Fruit fly (Drosophila melanogaster) whole organism, wandering third instar larva: ENCODE results near the gene Mekk1.
A peak's percentile ranks its signal among the peaks of the same experiment; 100 is the strongest.

Experiments
- Abd-B ChIP-seq: fragments of >200 bp; optimal IDR thresholded peaks from 2 replicates; lab custom pipeline; 2017; ENCODE audit warnings: missing biosample characterization, missing genetic modification characterization
- CG32264 ChIP-seq: fragments of 200-800 bp; sonication (Bioruptor generic); optimal IDR thresholded peaks from 2 replicates; lab custom pipeline; 2016; ENCODE audit warnings: missing biosample characterization, missing genetic modification characterization
- CG9705 ChIP-seq: fragments of 200-800 bp; sonication (Bioruptor generic); optimal IDR thresholded peaks from 2 replicates; lab custom pipeline; 2018; ENCODE audit warnings: missing biosample characterization, mild to moderate bottlenecking, missing genetic modification characterization
- CrebA ChIP-seq: fragments of 200-800 bp; sonication (Bioruptor generic); optimal IDR thresholded peaks from 2 replicates; lab custom pipeline; 2016; ENCODE audit warnings: missing biosample characterization, mild to moderate bottlenecking, missing genetic modification characterization, borderline replicate concordance
- Dfd ChIP-seq: fragments of >200 bp; optimal IDR thresholded peaks from 2 replicates; lab custom pipeline; 2017; ENCODE audit warnings: missing biosample characterization, missing genetic modification characterization
- Dif ChIP-seq: fragments of 200-275, 200-300 bp; sonication (Bioruptor generic); optimal IDR thresholded peaks from 2 replicates; lab custom pipeline; 2018; ENCODE audit warnings: missing biosample characterization, missing genetic modification characterization; ENCODE audit not compliant: partially characterized antibody
- GATAd ChIP-seq: sonication (Bioruptor generic); optimal IDR thresholded peaks from 2 replicates; lab custom pipeline; 2016; ENCODE audit warnings: missing biosample characterization, missing genetic modification characterization
- HLH106 ChIP-seq: fragments of 200-800 bp; optimal IDR thresholded peaks from 3 replicates; lab custom pipeline; 2019; ENCODE audit warnings: missing biosample characterization, mild to moderate bottlenecking, missing genetic modification characterization, moderate library complexity
- Hnf4 ChIP-seq: fragments of 200-800 bp; sonication (Bioruptor generic); optimal IDR thresholded peaks from 2 replicates; lab custom pipeline; 2016; ENCODE audit warnings: missing biosample characterization, mild to moderate bottlenecking, missing genetic modification characterization
- Hr78 ChIP-seq: fragments of >200 bp; optimal IDR thresholded peaks from 2 replicates; lab custom pipeline; 2017; ENCODE audit warnings: missing biosample characterization, missing genetic modification characterization
- Hr83 ChIP-seq: fragments of 200-300 bp; sonication (Bioruptor generic); optimal IDR thresholded peaks from 2 replicates; lab custom pipeline; 2016; ENCODE audit warnings: missing biosample characterization, mild to moderate bottlenecking, missing genetic modification characterization, moderate library complexity; ENCODE audit not compliant: poor library complexity, severe bottlenecking
- Jra ChIP-seq: sonication (Bioruptor generic); optimal IDR thresholded peaks from 2 replicates; lab custom pipeline; 2016; ENCODE audit warnings: missing biosample characterization, missing genetic modification characterization
- Mio ChIP-seq: sonication (Bioruptor generic); optimal IDR thresholded peaks from 2 replicates; lab custom pipeline; 2016; ENCODE audit warnings: missing biosample characterization, missing genetic modification characterization
- Myc ChIP-seq: fragments of >200 bp; optimal IDR thresholded peaks from 2 replicates; lab custom pipeline; 2017
- N ChIP-seq: fragments of >200 bp; optimal IDR thresholded peaks from 2 replicates; lab custom pipeline; 2018; ENCODE audit warnings: missing biosample characterization, missing external identifiers, missing genetic modification characterization
- OdsH ChIP-seq: fragments of 200-800 bp; sonication (Bioruptor generic); optimal IDR thresholded peaks from 2 replicates; lab custom pipeline; 2016; ENCODE audit warnings: missing biosample characterization, mild to moderate bottlenecking, missing genetic modification characterization
- Rel ChIP-seq, 2 experiments: fragments of 200-800 bp; sonication (Bioruptor generic) in 1 of 2; optimal IDR thresholded peaks; 2 replicates in 1 of 2; 3 replicates in 1 of 2; lab custom pipeline; 2016 to 2019; ENCODE audit warnings: mild to moderate bottlenecking in 2 of 2, missing biosample characterization in 2 of 2, missing genetic modification characterization in 2 of 2, moderate library complexity in 1 of 2
- Sp1 ChIP-seq: fragments of 200-800 bp; sonication (Bioruptor generic); optimal IDR thresholded peaks from 3 replicates; lab custom pipeline; 2019; ENCODE audit warnings: missing biosample characterization, mild to moderate bottlenecking, missing genetic modification characterization, moderate library complexity
- Vsx2 ChIP-seq: fragments of 200-300, 225-300 bp; sonication (Bioruptor generic); optimal IDR thresholded peaks from 2 replicates; lab custom pipeline; 2018; ENCODE audit warnings: missing biosample characterization, missing genetic modification characterization; ENCODE audit not compliant: partially characterized antibody
- br ChIP-seq: fragments of 200-800 bp; sonication (Bioruptor generic); optimal IDR thresholded peaks from 2 replicates; lab custom pipeline; 2016; ENCODE audit warnings: missing biosample characterization, missing genetic modification characterization
- brk ChIP-seq: fragments of 200-800 bp; sonication (Bioruptor generic); optimal IDR thresholded peaks from 2 replicates; lab custom pipeline; 2016; ENCODE audit warnings: missing biosample characterization, mild to moderate bottlenecking, missing genetic modification characterization
- dl ChIP-seq, 2 experiments: fragments of 175-275, 200-275 bp in 1 of 2; fragments of 200-275 bp in 1 of 2; sonication (Bioruptor generic); optimal IDR thresholded peaks; lab custom pipeline; 2018; ENCODE audit warnings: mild to moderate bottlenecking in 2 of 2, missing biosample characterization in 2 of 2, missing genetic modification characterization in 2 of 2, moderate library complexity in 2 of 2; ENCODE audit not compliant: partially characterized antibody in 2 of 2, insufficient read depth in 1 of 2
- dmrt93B ChIP-seq: fragments of 200-800 bp; sonication (Bioruptor generic); optimal IDR thresholded peaks from 2 replicates; lab custom pipeline; 2018; ENCODE audit warnings: missing biosample characterization, mild to moderate bottlenecking, missing genetic modification characterization
- dsf ChIP-seq: sonication (Bioruptor generic); optimal IDR thresholded peaks from 2 replicates; lab custom pipeline; 2016; ENCODE audit warnings: missing biosample characterization, missing genetic modification characterization, borderline replicate concordance
- ey ChIP-seq: fragments of 200-800 bp; sonication (Bioruptor generic); optimal IDR thresholded peaks from 2 replicates; lab custom pipeline; 2016; ENCODE audit warnings: missing biosample characterization, missing genetic modification characterization
- foxo ChIP-seq, 2 experiments: fragments of 200-800 bp; sonication (Bioruptor generic); optimal IDR thresholded peaks; 2 replicates in 1 of 2; 3 replicates in 1 of 2; lab custom pipeline; 2016 to 2017; ENCODE audit warnings: missing biosample characterization in 2 of 2, missing genetic modification characterization in 2 of 2
- fru ChIP-seq: fragments of 200-800 bp; sonication (Bioruptor generic); optimal IDR thresholded peaks from 3 replicates; lab custom pipeline; 2016; ENCODE audit warnings: missing biosample characterization, mild to moderate bottlenecking, missing genetic modification characterization
- h ChIP-seq: fragments of 200-800 bp; sonication (Bioruptor generic); optimal IDR thresholded peaks from 3 replicates; lab custom pipeline; 2016; ENCODE audit warnings: missing biosample characterization, mild to moderate bottlenecking, missing genetic modification characterization
- jim ChIP-seq: fragments of 175-275, 200-325 bp; sonication (Bioruptor generic); optimal IDR thresholded peaks from 2 replicates; lab custom pipeline; 2016; ENCODE audit warnings: missing biosample characterization, mild to moderate bottlenecking, missing genetic modification characterization
- lola ChIP-seq: fragments of >200 bp; optimal IDR thresholded peaks from 2 replicates; lab custom pipeline; 2017; ENCODE audit warnings: missing biosample characterization, missing genetic modification characterization
- pan ChIP-seq: fragments of >200 bp; optimal IDR thresholded peaks from 2 replicates; lab custom pipeline; 2017
- psq ChIP-seq: fragments of 200-800 bp; sonication (Bioruptor generic); optimal IDR thresholded peaks from 3 replicates; lab custom pipeline; 2017; ENCODE audit warnings: missing biosample characterization, mild to moderate bottlenecking, missing genetic modification characterization, moderate library complexity
- rgr ChIP-seq: fragments of 200-800 bp; sonication (Bioruptor generic); optimal IDR thresholded peaks from 3 replicates; lab custom pipeline; 2016; ENCODE audit warnings: missing biosample characterization, mild to moderate bottlenecking, missing genetic modification characterization
- sage ChIP-seq: fragments of 200-800 bp; sonication (Bioruptor generic); optimal IDR thresholded peaks from 2 replicates; lab custom pipeline; 2016; ENCODE audit warnings: missing biosample characterization, mild to moderate bottlenecking, missing genetic modification characterization
- sv ChIP-seq: fragments of 200-800 bp; sonication (Bioruptor generic); optimal IDR thresholded peaks from 3 replicates; lab custom pipeline; 2016; ENCODE audit warnings: missing biosample characterization, missing genetic modification characterization
- tai ChIP-seq: sonication (Bioruptor generic); optimal IDR thresholded peaks from 2 replicates; lab custom pipeline; 2016; ENCODE audit warnings: missing biosample characterization, missing genetic modification characterization
- usp ChIP-seq: fragments of >200 bp; optimal IDR thresholded peaks from 2 replicates; lab custom pipeline; 2017; ENCODE audit warnings: missing biosample characterization, missing genetic modification characterization
- woc ChIP-seq: sonication (Bioruptor generic); optimal IDR thresholded peaks from 2 replicates; lab custom pipeline; 2016; ENCODE audit warnings: missing biosample characterization, mild to moderate bottlenecking, missing genetic modification characterization

The Mekk1 gene

DNA sequence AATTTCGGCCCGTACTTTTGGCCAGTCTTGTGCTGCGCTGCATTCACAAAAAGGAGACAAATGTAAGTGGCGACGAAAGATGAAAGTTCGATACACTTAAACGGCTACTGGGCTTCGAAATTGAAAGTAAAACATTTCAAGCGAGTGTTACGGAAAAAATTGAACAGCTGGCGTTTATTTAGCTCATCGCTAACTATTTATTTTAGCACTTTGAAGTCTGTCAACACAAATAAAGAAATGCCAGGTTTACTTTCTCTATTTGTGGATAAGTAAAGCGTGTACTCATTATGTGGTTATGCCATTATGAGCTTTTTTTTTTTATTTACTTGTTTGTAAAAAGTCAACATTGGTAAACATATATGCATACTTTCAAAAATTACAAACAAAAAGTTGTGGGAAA is 42.3 kb upstream of the Mekk1 start:
- TF ChIP-seq foxo (GFP tag; optimal IDR thresholded peaks at IDR 0.05; lab: Kevin White, UChicago) (no peak), lola (no peak), CrebA (no peak), fru (GFP tag; lab: Kevin White, UChicago) (no peak), psq (no peak), Abd-B (GFP tag; lab: Kevin White, UChicago) (no peak), pan (no peak)
- TF ChIP-seq, all 38 proteins: peak for 0

DNA sequence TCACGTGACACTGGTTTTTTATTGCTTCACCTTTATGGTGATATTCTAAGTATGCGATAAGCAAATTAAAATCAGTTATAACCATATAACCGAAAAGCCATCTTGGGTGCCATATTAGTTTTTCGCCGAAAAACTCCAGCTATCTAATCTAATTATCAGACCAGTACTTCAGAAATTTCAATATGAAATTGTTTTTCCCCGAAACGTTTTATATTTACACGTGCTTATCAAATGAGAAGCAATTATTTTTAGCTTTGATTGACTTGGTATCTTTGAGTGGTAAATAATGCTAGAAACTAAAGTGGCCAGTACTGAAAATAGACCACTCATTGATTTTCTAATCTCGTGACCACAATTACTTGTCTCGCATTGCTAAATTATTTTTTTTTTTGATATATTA is 39.8 kb upstream of the Mekk1 start:
- TF ChIP-seq psq (no peak), CG9705 (no peak), Hr83 (GFP tag; lab: Kevin White, UChicago) (no peak), pan (no peak), CG32264 (GFP tag; lab: Kevin White, UChicago) (no peak), Mio (GFP tag; lab: Kevin White, UChicago) (no peak), Vsx2 (GFP tag; lab: Kevin White, UChicago) (no peak), brk (GFP tag; lab: Kevin White, UChicago) (no peak), GATAd (GFP tag; lab: Kevin White, UChicago) (no peak), Myc (lab: Kevin White, UChicago) (no peak), Sp1 (GFP tag; lab: Kevin White, UChicago) (no peak), rgr (GFP tag; lab: Kevin White, UChicago) (no peak), sage (no peak), tai (GFP tag; lab: Kevin White, UChicago) (no peak), Hr78 (no peak), ey (GFP tag; lab: Kevin White, UChicago) (no peak), Dif (GFP tag; lab: Kevin White, UChicago) (no peak), sv (no peak), HLH106 (tag; lab: Kevin White, UChicago) (no peak), dmrt93B (GFP tag; lab: Kevin White, UChicago) (no peak)

dm6 chr3R:18758548-18759257 is 15.3 kb upstream of the Mekk1 start, which contains the start of gene Epg5:
TSS of gene Epg5 (minus strand) at chr3R:18758873.
- TF ChIP-seq psq (no peak), CG32264 (GFP tag; lab: Kevin White, UChicago) (no peak), Myc (lab: Kevin White, UChicago) (no peak), brk (GFP tag; lab: Kevin White, UChicago) (no peak), Dfd (no peak), dsf (peak; percentile 50), N (GFP tag; lab: Kevin White, UChicago) (no peak), CrebA (no peak), OdsH (GFP tag; lab: Kevin White, UChicago) (peak; percentile 60), rgr (GFP tag; lab: Kevin White, UChicago) (no peak), fru (GFP tag; lab: Kevin White, UChicago) (no peak), Mio (GFP tag; lab: Kevin White, UChicago) (no peak), Rel (GFP tag; optimal IDR thresholded peaks at IDR 0.05; lab: Kevin White, UChicago) (no peak), Rel (tag; optimal IDR thresholded peaks at IDR 0.05; lab: Kevin White, UChicago) (peak; percentile 83), br (no peak), sv (peak; percentile 77), Jra (GFP tag; lab: Kevin White, UChicago) (no peak), ey (GFP tag; lab: Kevin White, UChicago) (no peak), usp (no peak), woc (GFP tag; lab: Kevin White, UChicago) (no peak), tai (GFP tag; lab: Kevin White, UChicago) (no peak), GATAd (GFP tag; lab: Kevin White, UChicago) (peak; percentile 56), Hnf4 (GFP tag; lab: Kevin White, UChicago) (no peak), Sp1 (GFP tag; lab: Kevin White, UChicago) (no peak), dl (GFP tag; optimal IDR thresholded peaks at IDR 0.05; lab: Kevin White, UChicago; ENCODE audit: insufficient read depth in 1 of 2, partially characterized antibody in 2 of 2) (no peak), Abd-B (GFP tag; lab: Kevin White, UChicago) (no peak), CG9705 (peak; percentile 57), pan (no peak), dmrt93B (GFP tag; lab: Kevin White, UChicago) (no peak), h (GFP tag; lab: Kevin White, UChicago) (peak; percentile 84), foxo (GFP tag; optimal IDR thresholded peaks at IDR 0.05; lab: Kevin White, UChicago) (no peak), jim (GFP tag; lab: Kevin White, UChicago) (no peak), sage (no peak), Dif (GFP tag; lab: Kevin White, UChicago) (no peak), lola (no peak), Vsx2 (GFP tag; lab: Kevin White, UChicago) (no peak), Hr83 (GFP tag; lab: Kevin White, UChicago) (no peak), HLH106 (tag; lab: Kevin White, UChicago) (peak; percentile 81)
